Fruit fly (Drosophila melanogaster): Measurements from ENCODE around the gene bcn92.

The bcn92 gene

DNA sequence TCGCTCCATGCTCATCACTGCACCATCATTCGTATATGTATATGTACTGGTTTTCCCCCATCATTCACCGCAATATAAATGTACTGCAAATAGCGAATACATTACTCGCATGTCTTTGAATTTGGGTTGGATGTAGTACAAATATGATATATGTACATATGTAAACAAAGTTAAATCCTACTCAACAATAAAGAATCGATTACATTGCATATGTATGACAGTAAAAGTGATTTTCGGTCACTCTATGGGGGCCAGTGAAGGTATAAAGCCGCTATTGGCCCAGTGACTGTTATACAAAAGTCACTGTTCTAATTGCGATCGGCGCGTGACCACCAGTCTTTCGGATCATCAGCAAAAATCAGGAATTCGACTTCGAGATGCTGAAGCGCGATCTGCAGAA, 38.1 kb upstream of the bcn92 start, which contains the start of gene CG3457:
TSS of gene CG3457 (plus strand) at position 301 of the 400 bp plus-strand sequence.
- TF ChIP-seq salr (GFP tag; optimal IDR thresholded peaks at IDR 0.05) = no peak

DNA sequence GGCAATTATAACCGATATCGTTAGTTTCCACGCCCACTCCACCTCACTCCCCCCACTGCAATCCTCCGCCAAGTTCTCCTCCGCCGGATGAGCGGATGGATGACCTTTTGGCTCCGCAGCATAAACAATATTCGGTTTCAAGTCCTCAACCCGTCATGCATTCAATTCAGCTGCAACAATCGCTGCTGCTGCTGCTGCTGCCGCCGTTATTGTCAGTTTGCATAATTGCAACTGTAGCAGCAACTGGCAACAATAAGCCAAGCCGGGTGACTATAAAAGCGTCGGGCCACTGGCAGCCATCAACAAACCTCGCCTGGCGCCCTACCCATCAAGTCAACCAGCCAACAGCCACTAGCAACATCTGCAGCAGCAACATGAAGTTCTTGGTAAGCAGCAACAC, 37.1 kb upstream of the bcn92 start, which contains the start of gene CG17777:
TSS of gene CG17777 (plus strand) at position 301 of the 400 bp plus-strand sequence.
- TF ChIP-seq CG8119 (GFP tag; IDR thresholded peaks at IDR 0.05) = no peak
- TF ChIP-seq CG9139 (GFP tag; optimal IDR thresholded peaks at IDR 0.05) = no peak
- TF ChIP-seq pdm3 (GFP tag; optimal IDR thresholded peaks at IDR 0.05) = no peak
- TF ChIP-seq Ets21C (GFP tag; optimal IDR thresholded peaks at IDR 0.05) = no peak
- no peak for TF ChIP-seq CG7368 (GFP tag; optimal IDR thresholded peaks at IDR 0.05)
- no peak for TF ChIP-seq OdsH (GFP tag; optimal IDR thresholded peaks at IDR 0.05)
- TF ChIP-seq Lpt (GFP tag; optimal IDR thresholded peaks at IDR 0.05) = no peak
- no peak for TF ChIP-seq achi (GFP tag; optimal IDR thresholded peaks at IDR 0.05)
- TF ChIP-seq spab (GFP tag; optimal IDR thresholded peaks at IDR 0.05) = no peak
- no peak for TF ChIP-seq net (GFP tag; optimal IDR thresholded peaks at IDR 0.05)
- TF ChIP-seq CG6276 (GFP tag; optimal IDR thresholded peaks at IDR 0.05) = no peak
- TF ChIP-seq vri (GFP tag; optimal IDR thresholded peaks at IDR 0.05) = no peak
- TF ChIP-seq dsx (GFP tag; optimal IDR thresholded peaks at IDR 0.05; ENCODE audit: poor library complexity, severe bottlenecking) = no peak

DNA sequence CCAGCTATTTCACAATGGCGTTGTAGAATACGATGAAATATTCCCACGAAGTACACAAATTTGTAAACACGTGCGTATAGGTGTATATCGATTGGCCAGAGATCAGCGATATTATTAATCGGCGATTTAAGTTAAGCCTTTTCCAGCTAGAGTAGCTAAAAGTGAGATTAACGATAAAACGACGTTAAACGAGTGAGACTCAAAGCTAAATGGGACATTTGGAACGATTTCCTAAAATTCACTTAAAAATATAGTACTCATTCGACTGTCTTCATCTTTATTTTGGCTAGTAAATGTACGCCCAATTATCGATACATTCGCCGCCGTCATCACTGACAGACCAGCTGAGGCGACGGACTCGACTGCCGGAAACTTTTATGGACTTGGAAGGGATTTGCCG, 35.1 kb upstream of the bcn92 start, which contains the start of the genes Nmd3 and CG17776:
TSS of gene Nmd3 (minus strand) at position 106 of the 400 bp plus-strand sequence.
TSS of gene CG17776 (plus strand) at position 163 of the 400 bp plus-strand sequence.
- TF ChIP-seq dac (GFP tag; optimal IDR thresholded peaks at IDR 0.05) (no peak), svp (GFP tag) (peak; percentile 28), CG3032 (tag; optimal IDR thresholded peaks at IDR 0.05) (peak; percentile 12), Hr39 (GFP tag; optimal IDR thresholded peaks at IDR 0.05) (no peak), CG1621 (tag; optimal IDR thresholded peaks at IDR 0.05) (peak; percentile 81), cyc (GFP tag; optimal IDR thresholded peaks at IDR 0.05) (peak; percentile 32), CG34406 (GFP tag; optimal IDR thresholded peaks at IDR 0.05) (no peak), Sox14 (GFP tag; optimal IDR thresholded peaks at IDR 0.05) (peak; percentile 15), esn (GFP tag; optimal IDR thresholded peaks at IDR 0.05) (peak; percentile 1)

DNA sequence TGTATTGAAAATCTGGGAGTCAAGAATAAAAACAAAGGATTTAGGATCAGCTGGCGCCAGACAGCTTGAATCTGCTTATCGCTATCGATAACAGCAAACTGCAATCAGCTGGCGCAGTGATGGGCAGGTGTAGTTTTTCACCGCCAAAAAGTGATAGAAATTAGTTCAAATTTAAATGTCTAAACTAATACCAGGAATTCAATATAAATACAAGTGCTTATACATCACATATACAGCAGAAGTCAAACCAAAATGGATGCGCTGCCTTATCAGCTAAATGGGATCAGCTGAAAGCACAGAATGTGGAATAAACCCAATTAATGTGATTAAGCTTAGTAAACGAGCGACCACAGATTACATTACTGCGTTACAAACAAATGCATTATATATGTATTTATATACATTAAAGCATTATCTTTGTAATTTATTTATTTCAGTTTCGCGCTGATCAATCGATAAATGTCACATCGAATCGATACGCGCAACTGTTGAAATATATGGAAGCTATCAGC, 31.4 kb upstream of the bcn92 start, which contains the start of gene pn:
TSS of gene pn (plus strand) at position 462 of the 512 bp plus-strand sequence.
- TF ChIP-seq svp (GFP tag) (peak; percentile 78), CG8119 (GFP tag; IDR thresholded peaks at IDR 0.05) (no peak), fd85E (GFP tag; optimal IDR thresholded peaks at IDR 0.05) (no peak), esn (GFP tag; optimal IDR thresholded peaks at IDR 0.05) (peak; percentile 9), vri (GFP tag; optimal IDR thresholded peaks at IDR 0.05) (no peak), CG3032 (tag; optimal IDR thresholded peaks at IDR 0.05) (peak; percentile 2), CG8319 (GFP tag; optimal IDR thresholded peaks at IDR 0.05) (no peak), dac (GFP tag; optimal IDR thresholded peaks at IDR 0.05) (no peak), Hr4 (GFP tag; optimal IDR thresholded peaks at IDR 0.05) (no peak), CG6808 (GFP tag; optimal IDR thresholded peaks at IDR 0.05) (no peak), CG11294 (GFP tag; IDR thresholded peaks at IDR 0.05) (no peak)

DNA sequence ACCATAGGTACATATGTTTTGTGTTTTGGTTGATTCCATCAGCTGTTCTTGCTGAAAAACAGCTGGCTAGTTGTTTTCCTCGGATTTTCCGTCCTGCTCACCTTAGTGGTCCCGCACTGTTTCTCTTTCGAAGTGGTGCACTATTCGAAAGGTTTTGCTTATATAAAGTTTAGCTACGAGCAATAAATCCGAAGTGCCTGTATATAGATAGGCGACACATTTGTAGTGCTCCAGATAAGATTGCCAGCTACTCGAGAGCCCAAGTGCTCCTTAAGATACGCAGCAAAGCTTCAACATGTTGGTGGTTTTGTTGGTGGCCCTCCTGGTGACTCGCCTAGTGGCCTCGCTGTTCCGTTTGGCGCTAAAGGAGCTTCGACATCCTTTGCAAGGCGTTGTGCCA, 29.4 kb upstream of the bcn92 start, which contains the start of gene Cyp4ae1:
TSS of gene Cyp4ae1 (plus strand) at position 206 of the 400 bp plus-strand sequence.
- TF ChIP-seq CG6163 (GFP tag; IDR thresholded peaks at IDR 0.05) = no peak
- no peak for TF ChIP-seq CG8319 (GFP tag; optimal IDR thresholded peaks at IDR 0.05)
- no peak for TF ChIP-seq Gug (GFP tag; IDR thresholded peaks at IDR 0.05)

DNA sequence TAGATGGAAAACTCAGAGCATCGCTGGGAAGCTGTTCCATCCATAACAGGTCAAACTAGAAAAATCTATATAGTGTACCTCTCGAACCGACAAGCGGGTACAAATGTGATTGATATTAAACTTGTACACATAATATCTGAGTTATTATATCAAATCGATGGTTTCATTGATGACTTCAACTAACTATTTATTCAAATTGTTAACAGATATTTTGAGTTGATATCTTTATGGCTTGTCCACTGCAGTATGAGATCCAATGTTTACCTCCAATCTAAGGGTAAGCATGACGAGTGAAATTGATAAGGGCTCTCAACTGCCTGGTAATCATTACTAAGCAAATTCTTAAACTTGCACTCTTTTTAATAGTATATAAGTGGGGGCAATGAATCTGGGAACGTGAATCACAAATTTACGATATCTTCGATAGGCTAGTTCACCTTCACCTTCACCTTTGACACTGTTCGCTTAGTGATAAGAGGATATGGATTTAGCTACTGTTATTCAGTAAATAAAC, 26.6 kb upstream of the bcn92 start, which contains the start of gene Cyp4d2:
TSS of gene Cyp4d2 (plus strand) at position 51 of the 514 bp plus-strand sequence.
- TF ChIP-seq svp (GFP tag) (no peak), CG3032 (tag; optimal IDR thresholded peaks at IDR 0.05) (no peak), fkh (GFP tag; optimal IDR thresholded peaks at IDR 0.05) (peak; percentile 30)

All from whole organism, prepupa.